Fruit fly (Drosophila melanogaster) whole organism, wandering third instar larva: ENCODE data around the gene CG6696.

Source experiments
- Abd-B ChIP-seq: fragments of >200 bp; optimal IDR thresholded peaks from 2 replicates; lab custom pipeline; 2017; ENCODE audit warnings: missing biosample characterization, missing genetic modification characterization
- CG32264 ChIP-seq: fragments of 200-800 bp; sonication (Bioruptor generic); optimal IDR thresholded peaks from 2 replicates; lab custom pipeline; 2016; ENCODE audit warnings: missing biosample characterization, missing genetic modification characterization
- CG9705 ChIP-seq: fragments of 200-800 bp; sonication (Bioruptor generic); optimal IDR thresholded peaks from 2 replicates; lab custom pipeline; 2018; ENCODE audit warnings: missing biosample characterization, mild to moderate bottlenecking, missing genetic modification characterization
- CrebA ChIP-seq: fragments of 200-800 bp; sonication (Bioruptor generic); optimal IDR thresholded peaks from 2 replicates; lab custom pipeline; 2016; ENCODE audit warnings: missing biosample characterization, mild to moderate bottlenecking, missing genetic modification characterization, borderline replicate concordance
- Dfd ChIP-seq: fragments of >200 bp; optimal IDR thresholded peaks from 2 replicates; lab custom pipeline; 2017; ENCODE audit warnings: missing biosample characterization, missing genetic modification characterization
- Dif ChIP-seq: fragments of 200-275, 200-300 bp; sonication (Bioruptor generic); optimal IDR thresholded peaks from 2 replicates; lab custom pipeline; 2018; ENCODE audit warnings: missing biosample characterization, missing genetic modification characterization; ENCODE audit not compliant: partially characterized antibody
- GATAd ChIP-seq: sonication (Bioruptor generic); optimal IDR thresholded peaks from 2 replicates; lab custom pipeline; 2016; ENCODE audit warnings: missing biosample characterization, missing genetic modification characterization
- HLH106 ChIP-seq: fragments of 200-800 bp; optimal IDR thresholded peaks from 3 replicates; lab custom pipeline; 2019; ENCODE audit warnings: missing biosample characterization, mild to moderate bottlenecking, missing genetic modification characterization, moderate library complexity
- Hnf4 ChIP-seq: fragments of 200-800 bp; sonication (Bioruptor generic); optimal IDR thresholded peaks from 2 replicates; lab custom pipeline; 2016; ENCODE audit warnings: missing biosample characterization, mild to moderate bottlenecking, missing genetic modification characterization
- Hr78 ChIP-seq: fragments of >200 bp; optimal IDR thresholded peaks from 2 replicates; lab custom pipeline; 2017; ENCODE audit warnings: missing biosample characterization, missing genetic modification characterization
- Hr83 ChIP-seq: fragments of 200-300 bp; sonication (Bioruptor generic); optimal IDR thresholded peaks from 2 replicates; lab custom pipeline; 2016; ENCODE audit warnings: missing biosample characterization, mild to moderate bottlenecking, missing genetic modification characterization, moderate library complexity; ENCODE audit not compliant: poor library complexity, severe bottlenecking
- Jra ChIP-seq: sonication (Bioruptor generic); optimal IDR thresholded peaks from 2 replicates; lab custom pipeline; 2016; ENCODE audit warnings: missing biosample characterization, missing genetic modification characterization
- Mio ChIP-seq: sonication (Bioruptor generic); optimal IDR thresholded peaks from 2 replicates; lab custom pipeline; 2016; ENCODE audit warnings: missing biosample characterization, missing genetic modification characterization
- Myc ChIP-seq: fragments of >200 bp; optimal IDR thresholded peaks from 2 replicates; lab custom pipeline; 2017
- N ChIP-seq: fragments of >200 bp; optimal IDR thresholded peaks from 2 replicates; lab custom pipeline; 2018; ENCODE audit warnings: missing biosample characterization, missing external identifiers, missing genetic modification characterization
- OdsH ChIP-seq: fragments of 200-800 bp; sonication (Bioruptor generic); optimal IDR thresholded peaks from 2 replicates; lab custom pipeline; 2016; ENCODE audit warnings: missing biosample characterization, mild to moderate bottlenecking, missing genetic modification characterization
- Rel ChIP-seq, 2 experiments: fragments of 200-800 bp; sonication (Bioruptor generic) in 1 of 2; optimal IDR thresholded peaks; 2 replicates in 1 of 2; 3 replicates in 1 of 2; lab custom pipeline; 2016 to 2019; ENCODE audit warnings: mild to moderate bottlenecking in 2 of 2, missing biosample characterization in 2 of 2, missing genetic modification characterization in 2 of 2, moderate library complexity in 1 of 2
- Sp1 ChIP-seq: fragments of 200-800 bp; sonication (Bioruptor generic); optimal IDR thresholded peaks from 3 replicates; lab custom pipeline; 2019; ENCODE audit warnings: missing biosample characterization, mild to moderate bottlenecking, missing genetic modification characterization, moderate library complexity
- Vsx2 ChIP-seq: fragments of 200-300, 225-300 bp; sonication (Bioruptor generic); optimal IDR thresholded peaks from 2 replicates; lab custom pipeline; 2018; ENCODE audit warnings: missing biosample characterization, missing genetic modification characterization; ENCODE audit not compliant: partially characterized antibody
- br ChIP-seq: fragments of 200-800 bp; sonication (Bioruptor generic); optimal IDR thresholded peaks from 2 replicates; lab custom pipeline; 2016; ENCODE audit warnings: missing biosample characterization, missing genetic modification characterization
- brk ChIP-seq: fragments of 200-800 bp; sonication (Bioruptor generic); optimal IDR thresholded peaks from 2 replicates; lab custom pipeline; 2016; ENCODE audit warnings: missing biosample characterization, mild to moderate bottlenecking, missing genetic modification characterization
- dl ChIP-seq, 2 experiments: fragments of 175-275, 200-275 bp in 1 of 2; fragments of 200-275 bp in 1 of 2; sonication (Bioruptor generic); optimal IDR thresholded peaks; lab custom pipeline; 2018; ENCODE audit warnings: mild to moderate bottlenecking in 2 of 2, missing biosample characterization in 2 of 2, missing genetic modification characterization in 2 of 2, moderate library complexity in 2 of 2; ENCODE audit not compliant: partially characterized antibody in 2 of 2, insufficient read depth in 1 of 2
- dmrt93B ChIP-seq: fragments of 200-800 bp; sonication (Bioruptor generic); optimal IDR thresholded peaks from 2 replicates; lab custom pipeline; 2018; ENCODE audit warnings: missing biosample characterization, mild to moderate bottlenecking, missing genetic modification characterization
- dsf ChIP-seq: sonication (Bioruptor generic); optimal IDR thresholded peaks from 2 replicates; lab custom pipeline; 2016; ENCODE audit warnings: missing biosample characterization, missing genetic modification characterization, borderline replicate concordance
- ey ChIP-seq: fragments of 200-800 bp; sonication (Bioruptor generic); optimal IDR thresholded peaks from 2 replicates; lab custom pipeline; 2016; ENCODE audit warnings: missing biosample characterization, missing genetic modification characterization
- foxo ChIP-seq, 2 experiments: fragments of 200-800 bp; sonication (Bioruptor generic); optimal IDR thresholded peaks; 2 replicates in 1 of 2; 3 replicates in 1 of 2; lab custom pipeline; 2016 to 2017; ENCODE audit warnings: missing biosample characterization in 2 of 2, missing genetic modification characterization in 2 of 2
- fru ChIP-seq: fragments of 200-800 bp; sonication (Bioruptor generic); optimal IDR thresholded peaks from 3 replicates; lab custom pipeline; 2016; ENCODE audit warnings: missing biosample characterization, mild to moderate bottlenecking, missing genetic modification characterization
- h ChIP-seq: fragments of 200-800 bp; sonication (Bioruptor generic); optimal IDR thresholded peaks from 3 replicates; lab custom pipeline; 2016; ENCODE audit warnings: missing biosample characterization, mild to moderate bottlenecking, missing genetic modification characterization
- jim ChIP-seq: fragments of 175-275, 200-325 bp; sonication (Bioruptor generic); optimal IDR thresholded peaks from 2 replicates; lab custom pipeline; 2016; ENCODE audit warnings: missing biosample characterization, mild to moderate bottlenecking, missing genetic modification characterization
- lola ChIP-seq: fragments of >200 bp; optimal IDR thresholded peaks from 2 replicates; lab custom pipeline; 2017; ENCODE audit warnings: missing biosample characterization, missing genetic modification characterization
- pan ChIP-seq: fragments of >200 bp; optimal IDR thresholded peaks from 2 replicates; lab custom pipeline; 2017
- psq ChIP-seq: fragments of 200-800 bp; sonication (Bioruptor generic); optimal IDR thresholded peaks from 3 replicates; lab custom pipeline; 2017; ENCODE audit warnings: missing biosample characterization, mild to moderate bottlenecking, missing genetic modification characterization, moderate library complexity
- rgr ChIP-seq: fragments of 200-800 bp; sonication (Bioruptor generic); optimal IDR thresholded peaks from 3 replicates; lab custom pipeline; 2016; ENCODE audit warnings: missing biosample characterization, mild to moderate bottlenecking, missing genetic modification characterization
- sage ChIP-seq: fragments of 200-800 bp; sonication (Bioruptor generic); optimal IDR thresholded peaks from 2 replicates; lab custom pipeline; 2016; ENCODE audit warnings: missing biosample characterization, mild to moderate bottlenecking, missing genetic modification characterization
- sv ChIP-seq: fragments of 200-800 bp; sonication (Bioruptor generic); optimal IDR thresholded peaks from 3 replicates; lab custom pipeline; 2016; ENCODE audit warnings: missing biosample characterization, missing genetic modification characterization
- tai ChIP-seq: sonication (Bioruptor generic); optimal IDR thresholded peaks from 2 replicates; lab custom pipeline; 2016; ENCODE audit warnings: missing biosample characterization, missing genetic modification characterization
- usp ChIP-seq: fragments of >200 bp; optimal IDR thresholded peaks from 2 replicates; lab custom pipeline; 2017; ENCODE audit warnings: missing biosample characterization, missing genetic modification characterization

Gene CG6696

DNA sequence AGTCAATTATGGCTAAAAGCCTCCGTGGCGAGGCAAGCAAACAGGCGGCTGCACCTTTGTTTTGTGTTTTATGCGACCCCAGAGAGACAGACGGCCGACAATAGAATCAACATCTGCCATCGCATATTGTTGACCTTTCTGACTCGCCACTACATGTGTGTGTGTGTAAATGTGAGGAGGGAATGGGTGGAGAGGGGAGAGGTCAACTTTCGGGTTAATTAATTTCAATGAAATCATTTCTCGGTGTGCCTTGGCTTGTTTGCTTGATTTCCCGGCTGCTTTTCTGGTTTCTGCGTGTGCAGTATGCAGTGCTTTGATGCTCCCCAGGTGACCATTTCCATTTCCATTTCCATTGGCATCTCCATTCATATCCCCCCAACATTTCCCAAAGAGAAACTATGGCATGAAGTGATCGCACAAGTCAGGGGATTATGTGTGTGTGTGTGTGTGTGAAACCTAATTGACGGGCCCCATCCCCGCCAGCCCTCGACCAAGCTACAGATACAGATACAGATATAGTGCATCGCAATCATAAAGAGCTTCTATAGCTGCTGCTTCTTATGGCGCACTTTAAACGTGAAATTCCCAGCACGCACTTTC, 18.8 kb downstream of the CG6696 start:
- TF ChIP-seq CrebA (GFP tag; lab: Kevin White, UChicago) (no peak), Abd-B (GFP tag; lab: Kevin White, UChicago) (no peak), dmrt93B (GFP tag; lab: Kevin White, UChicago) (no peak), Vsx2 (GFP tag; lab: Kevin White, UChicago) (no peak), br (no peak), Hr78 (no peak), OdsH (GFP tag; lab: Kevin White, UChicago) (no peak), psq (no peak), Dfd (GFP tag; lab: Kevin White, UChicago) (no peak), Jra (GFP tag; lab: Kevin White, UChicago) (no peak), sv (no peak), pan (lab: Kevin White, UChicago) (no peak), tai (GFP tag; lab: Kevin White, UChicago) (no peak), Hnf4 (GFP tag; lab: Kevin White, UChicago) (no peak), lola (GFP tag; lab: Kevin White, UChicago) (no peak), Rel (GFP tag; optimal IDR thresholded peaks at IDR 0.05; lab: Kevin White, UChicago) (no peak), Rel (tag; optimal IDR thresholded peaks at IDR 0.05; lab: Kevin White, UChicago) (no peak), Mio (GFP tag; lab: Kevin White, UChicago) (no peak), HLH106 (tag; lab: Kevin White, UChicago) (no peak), brk (GFP tag; lab: Kevin White, UChicago) (no peak), Myc (lab: Kevin White, UChicago) (no peak)

DNA sequence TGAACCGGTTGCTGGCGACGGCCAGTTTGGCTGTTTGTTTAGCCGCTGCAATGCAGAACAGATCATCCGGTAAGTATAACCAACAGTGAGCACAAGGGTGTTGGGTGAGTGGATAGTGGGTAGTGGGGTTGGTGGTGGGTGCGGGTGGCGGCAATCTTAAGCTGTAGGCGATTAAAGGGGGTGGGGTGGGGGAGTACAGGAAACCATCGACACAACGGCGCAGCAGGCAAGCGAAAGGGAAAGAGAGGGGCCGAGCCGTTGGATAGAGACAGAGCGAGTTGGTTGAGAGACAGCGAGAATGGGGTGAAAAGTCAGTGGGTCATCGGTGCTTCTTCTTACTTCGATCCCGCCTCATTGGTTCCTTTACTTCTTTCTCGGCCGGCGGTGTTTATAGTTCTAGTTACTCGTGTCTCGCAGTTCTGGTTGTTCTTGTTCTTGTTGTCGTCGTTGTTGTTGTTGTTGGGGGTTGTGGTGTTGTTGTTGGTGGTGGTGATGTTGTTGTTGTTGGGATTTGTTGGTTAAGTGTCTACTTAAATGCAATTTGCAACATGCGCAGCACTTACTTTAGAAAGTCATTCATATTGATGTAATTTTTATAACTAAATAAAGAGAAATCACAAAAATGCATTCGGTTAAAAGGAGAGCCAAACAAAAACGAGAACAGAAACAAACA, 25.5 kb downstream of the CG6696 start:
- TF ChIP-seq br (no peak), brk (GFP tag; lab: Kevin White, UChicago) (no peak), GATAd (GFP tag; lab: Kevin White, UChicago) (no peak), rgr (GFP tag; lab: Kevin White, UChicago) (no peak), Hr78 (no peak), CG32264 (GFP tag; lab: Kevin White, UChicago) (no peak), h (GFP tag; lab: Kevin White, UChicago) (no peak), CrebA (GFP tag; lab: Kevin White, UChicago) (no peak), Vsx2 (GFP tag; lab: Kevin White, UChicago) (no peak), tai (GFP tag; lab: Kevin White, UChicago) (no peak), HLH106 (tag; lab: Kevin White, UChicago) (no peak), Hr83 (GFP tag; lab: Kevin White, UChicago) (no peak), ey (GFP tag; lab: Kevin White, UChicago) (no peak), sv (no peak)

DNA sequence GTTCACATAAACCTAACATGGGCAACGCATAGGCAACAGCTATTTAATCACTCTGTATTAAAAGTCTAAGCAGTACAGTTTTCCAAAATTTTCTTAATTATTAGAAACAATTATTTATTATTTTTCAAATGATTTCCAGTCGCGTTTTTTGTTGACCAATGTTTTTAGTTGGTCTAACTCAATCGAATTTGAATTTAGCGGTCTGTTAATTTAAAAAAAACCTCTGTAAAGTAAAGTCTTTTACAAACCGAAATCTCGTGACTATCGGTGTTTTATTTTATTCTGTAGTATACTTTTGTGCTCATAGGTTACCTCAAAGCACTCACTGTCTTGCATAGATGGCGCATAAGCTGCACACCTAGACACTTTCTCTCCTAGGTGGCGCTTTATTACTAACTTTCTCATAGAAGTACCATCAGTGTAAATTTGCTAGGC, 26.8 kb downstream of the CG6696 start:
- TF ChIP-seq pan (lab: Kevin White, UChicago) (no peak), CrebA (GFP tag; lab: Kevin White, UChicago) (no peak), Hr78 (no peak), OdsH (GFP tag; lab: Kevin White, UChicago) (no peak), CG32264 (GFP tag; lab: Kevin White, UChicago) (no peak), GATAd (GFP tag; lab: Kevin White, UChicago) (no peak), tai (GFP tag; lab: Kevin White, UChicago) (no peak), br (peak; percentile 4), brk (GFP tag; lab: Kevin White, UChicago) (no peak), HLH106 (tag; lab: Kevin White, UChicago) (peak; percentile 22), dl (GFP tag; optimal IDR thresholded peaks at IDR 0.05; lab: Kevin White, UChicago; ENCODE audit: insufficient read depth in 1 of 2, partially characterized antibody in 2 of 2) (no peak), CG9705 (no peak), N (GFP tag; lab: Kevin White, UChicago) (no peak), fru (GFP tag; lab: Kevin White, UChicago) (peak; percentile 19), Rel (GFP tag; optimal IDR thresholded peaks at IDR 0.05; lab: Kevin White, UChicago) (no peak), Rel (tag; optimal IDR thresholded peaks at IDR 0.05; lab: Kevin White, UChicago) (no peak), Sp1 (GFP tag; lab: Kevin White, UChicago) (no peak), psq (no peak), Myc (lab: Kevin White, UChicago) (peak; percentile 67), ey (GFP tag; lab: Kevin White, UChicago) (peak; percentile 36), dsf (GFP tag; lab: Kevin White, UChicago) (no peak), jim (no peak), sage (GFP tag; lab: Kevin White, UChicago) (no peak), Dfd (GFP tag; lab: Kevin White, UChicago) (no peak), dmrt93B (GFP tag; lab: Kevin White, UChicago) (no peak), Hr83 (GFP tag; lab: Kevin White, UChicago) (peak; percentile 68), Dif (GFP tag; lab: Kevin White, UChicago) (no peak), Jra (GFP tag; lab: Kevin White, UChicago) (no peak), lola (GFP tag; lab: Kevin White, UChicago) (no peak), Hnf4 (GFP tag; lab: Kevin White, UChicago) (no peak), usp (GFP tag; lab: Kevin White, UChicago) (no peak), foxo (GFP tag; optimal IDR thresholded peaks at IDR 0.05; lab: Kevin White, UChicago) (peak in 1 of 2 experiments; percentile 47), Vsx2 (GFP tag; lab: Kevin White, UChicago) (peak; percentile 76), rgr (GFP tag; lab: Kevin White, UChicago) (no peak), h (GFP tag; lab: Kevin White, UChicago) (peak; percentile 9), sv (no peak), Mio (GFP tag; lab: Kevin White, UChicago) (no peak), Abd-B (GFP tag; lab: Kevin White, UChicago) (no peak)
